Worm (Caenorhabditis elegans) whole organism, L1 larva: ENCODE measurements around the gene ZK856.6.

Experiments used
- C04F5.9 ChIP-seq: sonication (generic microtip); optimal IDR thresholded peaks from 2 replicates; lab custom pipeline; 2016; ENCODE audit warnings: missing genetic modification characterization, missing compliant biosample characterization
- C34B4.2 ChIP-seq: sonication (generic microtip); optimal IDR thresholded peaks from 2 replicates; lab custom pipeline; 2017; ENCODE audit warnings: mild to moderate bottlenecking, missing genetic modification characterization, missing compliant biosample characterization
- ama-1 ChIP-seq: fragments of 150-350 bp; optimal IDR thresholded peaks from 2 replicates; lab custom pipeline; 2014
- blmp-1 ChIP-seq: fragments of 150-350 bp; optimal IDR thresholded peaks from 2 replicates; lab custom pipeline; 2014; ENCODE audit warnings: missing biosample characterization, missing genetic modification characterization
- ceh-82 ChIP-seq, 3 experiments: fragments of 150-350 bp in 1 of 3; sonication (generic microtip) in 2 of 3; optimal IDR thresholded peaks; 2 replicates each; lab custom pipeline; 2014 to 2017; ENCODE audit warnings: missing biosample characterization in 3 of 3, missing genetic modification characterization in 3 of 3
- hpl-2 ChIP-seq: fragments of 150-350 bp; optimal IDR thresholded peaks from 2 replicates; lab custom pipeline; 2014; ENCODE audit warnings: missing biosample characterization, missing genetic modification reagents, missing genetic modification characterization
- jun-1 ChIP-seq: fragments of 150-350 bp; optimal IDR thresholded peaks from 2 replicates; lab custom pipeline; 2014; ENCODE audit warnings: missing biosample characterization, missing genetic modification reagents, missing genetic modification characterization
- lin-15B ChIP-seq: fragments of 150-350 bp; sonication (generic microtip); optimal IDR thresholded peaks from 3 replicates; lab custom pipeline; 2014; ENCODE audit warnings: missing biosample characterization, missing genetic modification characterization
- lir-3 ChIP-seq: sonication (generic microtip); optimal IDR thresholded peaks from 2 replicates; lab custom pipeline; 2016; ENCODE audit warnings: mild to moderate bottlenecking, missing genetic modification characterization, moderate library complexity, missing compliant biosample characterization; ENCODE audit not compliant: poor library complexity
- nhr-237 ChIP-seq: fragments of 150-350 bp; optimal IDR thresholded peaks from 2 replicates; lab custom pipeline; 2014; ENCODE audit warnings: missing biosample characterization, missing genetic modification characterization
- nhr-77 ChIP-seq: fragments of 150-350 bp; optimal IDR thresholded peaks from 2 replicates; lab custom pipeline; 2014; ENCODE audit warnings: missing biosample characterization, missing genetic modification characterization
- sup-37 ChIP-seq: fragments of 200-800 bp; sonication (Bioruptor generic); optimal IDR thresholded peaks from 2 replicates; lab custom pipeline; 2018; ENCODE audit warnings: mild to moderate bottlenecking, missing genetic modification characterization, missing compliant biosample characterization
- vab-15 ChIP-seq: sonication (generic microtip); optimal IDR thresholded peaks from 2 replicates; lab custom pipeline; 2017; ENCODE audit warnings: missing genotype, mild to moderate bottlenecking, missing genetic modification characterization, missing compliant biosample characterization
- ztf-11 ChIP-seq, 2 experiments: sonication (generic microtip); optimal IDR thresholded peaks; 2 replicates each; lab custom pipeline; 2016 to 2017; ENCODE audit warnings: missing genetic modification characterization in 2 of 2, missing biosample characterization in 1 of 2, missing compliant biosample characterization in 1 of 2

DNA sequence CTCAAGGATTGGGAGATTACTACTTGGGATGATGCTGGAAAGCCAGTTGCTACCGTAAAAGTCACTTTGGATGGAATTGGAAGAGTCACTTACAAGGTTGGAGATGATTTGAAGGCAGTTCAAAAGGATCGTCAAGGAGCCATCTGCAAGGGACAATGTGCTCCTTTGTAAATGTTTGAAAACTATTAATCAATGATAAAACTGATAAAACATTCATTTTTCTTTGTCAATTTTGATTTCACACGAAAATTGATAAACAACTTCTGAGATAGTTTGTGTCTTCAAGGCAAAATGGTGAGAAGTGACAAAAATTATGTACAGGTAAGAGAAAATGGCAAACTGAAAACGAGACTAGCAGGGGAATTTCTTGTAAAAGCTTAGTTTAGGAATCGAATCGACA lies 3.9 kb downstream of the ZK856.6 start:
- TF ChIP-seq ama-1 (lab: Kevin White, UChicago), result no peak
- no peak for TF ChIP-seq sup-37
- no peak for TF ChIP-seq blmp-1 (tag; lab: Kevin White, UChicago)
- TF ChIP-seq jun-1, result no peak
- no peak for TF ChIP-seq nhr-237
- TF ChIP-seq ceh-82 (tag; optimal IDR thresholded peaks at IDR 0.05; lab: Kevin White, UChicago), result no peak
- TF ChIP-seq C04F5.9 (tag; lab: Kevin White, UChicago), result no peak
- no peak for TF ChIP-seq C34B4.2
- no peak for TF ChIP-seq lin-15B (tag; lab: Kevin White, UChicago)
- no peak for TF ChIP-seq hpl-2
- no peak for TF ChIP-seq lir-3 (tag; lab: Kevin White, UChicago)
- no peak for TF ChIP-seq vab-15 (tag; lab: Kevin White, UChicago)
- no peak for TF ChIP-seq ztf-11 (tag; optimal IDR thresholded peaks at IDR 0.05; lab: Kevin White, UChicago)
- TF ChIP-seq nhr-77 (tag; lab: Kevin White, UChicago), result no peak
